Worm (Caenorhabditis elegans): ENCODE data around the gene hpo-25.

hpo-25 gene

ce11 chrII:2374973-2375372 lies 5.9 kb downstream of the hpo-25 start, which contains the start of gene F16G10.2:
Gene F16G10.2 (plus strand): TSS chrII:2375273.
- TF ChIP-seq nhr-67 (tag; optimal IDR thresholded peaks at IDR 0.05), result no peak
- no peak for TF ChIP-seq nhr-77 (tag; optimal IDR thresholded peaks at IDR 0.05)
- TF ChIP-seq hmg-11 (tag; optimal IDR thresholded peaks at IDR 0.05), result no peak
- TF ChIP-seq unc-62 (GFP tag; optimal IDR thresholded peaks at IDR 0.05), result no peak
- TF ChIP-seq nhr-28 (tag; optimal IDR thresholded peaks at IDR 0.05), result no peak
- no peak for TF ChIP-seq fkh-2 (tag; optimal IDR thresholded peaks at IDR 0.05)
- TF ChIP-seq fos-1 (tag; optimal IDR thresholded peaks at IDR 0.05), result no peak
- TF ChIP-seq egl-27 (tag; optimal IDR thresholded peaks at IDR 0.05), result no peak
- no peak for TF ChIP-seq mml-1 (tag; optimal IDR thresholded peaks at IDR 0.05)
- no peak for TF ChIP-seq lin-15B (tag; optimal IDR thresholded peaks at IDR 0.05)
- no peak for TF ChIP-seq fkh-10 (GFP tag; optimal IDR thresholded peaks at IDR 0.05)
- no peak for TF ChIP-seq tbx-2 (tag; optimal IDR thresholded peaks at IDR 0.05)
- no peak for TF ChIP-seq egl-5 (tag; optimal IDR thresholded peaks at IDR 0.05)
- no peak for TF ChIP-seq pha-4 (tag; optimal IDR thresholded peaks at IDR 0.05)
- no peak for TF ChIP-seq jun-1 (tag; optimal IDR thresholded peaks at IDR 0.05)
- TF ChIP-seq ztf-11 (tag; optimal IDR thresholded peaks at IDR 0.05), result no peak
- TF ChIP-seq ztf-4 (tag; optimal IDR thresholded peaks at IDR 0.05), result no peak

ce11 chrII:2377751-2378150 lies 8.7 kb downstream of the hpo-25 start, which contains the start of gene F16G10.6:
Gene F16G10.6 (minus strand): TSS chrII:2377851.
- no peak for TF ChIP-seq ztf-4 (tag; optimal IDR thresholded peaks at IDR 0.05)

- peak; percentile 100 for TF ChIP-seq elt-2 (tag; optimal IDR thresholded peaks at IDR 0.05)
- peak; percentile 98 for TF ChIP-seq pqm-1 (tag; optimal IDR thresholded peaks at IDR 0.05)
- no peak for TF ChIP-seq ztf-4 (tag; optimal IDR thresholded peaks at IDR 0.05)
- no peak for TF ChIP-seq hmg-11 (tag; optimal IDR thresholded peaks at IDR 0.05)
- TF ChIP-seq lin-15B (tag; optimal IDR thresholded peaks at IDR 0.05), result no peak
- peak; percentile 80 for TF ChIP-seq fos-1 (tag; optimal IDR thresholded peaks at IDR 0.05)
- no peak for TF ChIP-seq skn-1 (tag; optimal IDR thresholded peaks at IDR 0.05)
- TF ChIP-seq nhr-43 (tag; optimal IDR thresholded peaks at IDR 0.05; ENCODE audit: poor library complexity, severe bottlenecking), result no peak
- TF ChIP-seq nhr-77 (tag; optimal IDR thresholded peaks at IDR 0.05), result no peak
- TF ChIP-seq ceh-9 (tag; optimal IDR thresholded peaks at IDR 0.05), result no peak
- TF ChIP-seq egl-27 (tag; optimal IDR thresholded peaks at IDR 0.05), result peak; percentile 93
- peak; percentile 99 for TF ChIP-seq jun-1 (tag; optimal IDR thresholded peaks at IDR 0.05)
- TF ChIP-seq zag-1 (tag; optimal IDR thresholded peaks at IDR 0.05), result no peak
- TF ChIP-seq snpc-4 (tag; optimal IDR thresholded peaks at IDR 0.05), result no peak
- peak; percentile 79 for TF ChIP-seq pha-4 (tag; optimal IDR thresholded peaks at IDR 0.05)
- TF ChIP-seq nhr-28 (tag; optimal IDR thresholded peaks at IDR 0.05), result no peak
- no peak for TF ChIP-seq ztf-11 (tag; optimal IDR thresholded peaks at IDR 0.05)
- TF ChIP-seq ceh-28 (tag; optimal IDR thresholded peaks at IDR 0.05), result peak; percentile 5
- TF ChIP-seq nhr-76 (tag; optimal IDR thresholded peaks at IDR 0.05), result no peak
- TF ChIP-seq lsy-12 (tag; optimal IDR thresholded peaks at IDR 0.05), result peak; percentile 91
- TF ChIP-seq egl-5 (tag; optimal IDR thresholded peaks at IDR 0.05), result no peak
Observed at ce11 chrII:2378465-2379009, 9.5 kb downstream of the hpo-25 start.

- TF ChIP-seq elt-1 (tag; optimal IDR thresholded peaks at IDR 0.05) (no peak), lin-39 (tag; optimal IDR thresholded peaks at IDR 0.05) (no peak), lsy-12 (tag; optimal IDR thresholded peaks at IDR 0.05) (no peak), elt-2 (tag; optimal IDR thresholded peaks at IDR 0.05) (no peak), nhr-12 (tag; optimal IDR thresholded peaks at IDR 0.05) (no peak), jun-1 (tag; optimal IDR thresholded peaks at IDR 0.05) (no peak), ceh-82 (tag; optimal IDR thresholded peaks at IDR 0.05) (no peak)
Observed at ce11 chrII:2379673-2380072, 10.6 kb downstream of the hpo-25 start.

- TF ChIP-seq nhr-25 (tag; optimal IDR thresholded peaks at IDR 0.05) (no peak), unc-39 (tag; optimal IDR thresholded peaks at IDR 0.05) (no peak), lsy-12 (tag; optimal IDR thresholded peaks at IDR 0.05) (no peak), nfya-1 (tag; optimal IDR thresholded peaks at IDR 0.05; ENCODE audit: insufficient read depth) (peak; percentile 38), daf-12 (tag; optimal IDR thresholded peaks at IDR 0.05) (no peak), nhr-77 (tag; optimal IDR thresholded peaks at IDR 0.05) (no peak), elt-2 (tag; optimal IDR thresholded peaks at IDR 0.05) (no peak), lin-15B (tag; optimal IDR thresholded peaks at IDR 0.05) (no peak)
Observed at ce11 chrII:2380174-2380573, 11.1 kb downstream of the hpo-25 start, which contains the start of gene F16G10.7. Gene F16G10.7 (minus strand): TSS chrII:2380274.
